Worm (Caenorhabditis elegans) whole organism, early embryonic: ENCODE measurements around the gene C01F6.14.

ENCODE experiments used
- B0310.2 ChIP-seq: sonication (generic microtip); optimal IDR thresholded peaks from 2 replicates; lab custom pipeline; 2016; ENCODE audit warnings: mild to moderate bottlenecking, missing genetic modification characterization, missing compliant biosample characterization
- aly-1 ChIP-seq: sonication (generic microtip); optimal IDR thresholded peaks from 2 replicates; lab custom pipeline; 2016; ENCODE audit warnings: missing genetic modification characterization, missing compliant biosample characterization
- ama-1 ChIP-seq: fragments of 150-350 bp; optimal IDR thresholded peaks from 2 replicates; lab custom pipeline; 2014
- ceh-13 ChIP-seq: fragments of 200-800 bp; sonication (Bioruptor generic); optimal IDR thresholded peaks from 2 replicates; lab custom pipeline; 2018; ENCODE audit warnings: mild to moderate bottlenecking, missing genetic modification characterization, missing compliant biosample characterization
- ceh-36 ChIP-seq: sonication (generic microtip); optimal IDR thresholded peaks from 2 replicates; lab custom pipeline; 2016; ENCODE audit warnings: missing genetic modification characterization, inconsistent platforms, missing compliant biosample characterization
- flt-1 ChIP-seq: fragments of 200-800 bp; sonication (Bioruptor generic); IDR thresholded peaks from 2 replicates; pipeline ENCODE4 v1.3.6; 2022; ENCODE audit warnings: missing genetic modification characterization, missing compliant biosample characterization
- hmg-4 ChIP-seq: fragments of 200-800 bp; sonication (Bioruptor generic); optimal IDR thresholded peaks from 2 replicates; lab custom pipeline; 2018; ENCODE audit warnings: mild to moderate bottlenecking, missing genetic modification characterization, missing compliant biosample characterization
- hnd-1 ChIP-seq: sonication (generic microtip); optimal IDR thresholded peaks from 2 replicates; lab custom pipeline; 2016; ENCODE audit warnings: missing genetic modification characterization, missing compliant biosample characterization
- pes-1 ChIP-seq: fragments of 200-800 bp; sonication (Bioruptor generic); IDR thresholded peaks from 2 replicates; pipeline ENCODE4 v1.3.6; 2022; ENCODE audit warnings: missing genetic modification reagents, missing genetic modification characterization, missing compliant biosample characterization
- scrt-1 ChIP-seq: fragments of 200-800 bp; sonication (Bioruptor generic); IDR thresholded peaks from 2 replicates; pipeline ENCODE4 v1.3.6; 2022; ENCODE audit warnings: missing genetic modification characterization, missing compliant biosample characterization
- sea-1 ChIP-seq: fragments of 200-800 bp; sonication (Bioruptor generic); conservative IDR thresholded peaks from 2 replicates; pipeline ENCODE4 v1.3.6; 2022; ENCODE audit warnings: missing genetic modification characterization, missing compliant biosample characterization
- tbx-11 ChIP-seq: fragments of 200-800 bp; sonication (Bioruptor generic); IDR thresholded peaks from 2 replicates; pipeline ENCODE4 v1.3.6; 2022; ENCODE audit warnings: missing genetic modification characterization, missing compliant biosample characterization
- tbx-37 ChIP-seq: fragments of 200-800 bp; sonication (Bioruptor generic); conservative IDR thresholded peaks from 2 replicates; pipeline ENCODE4 v1.3.6; 2022; ENCODE audit warnings: missing genetic modification reagents, missing genetic modification characterization, missing compliant biosample characterization
- tra-4 ChIP-seq: sonication (generic microtip); optimal IDR thresholded peaks from 2 replicates; lab custom pipeline; 2017; ENCODE audit warnings: missing genetic modification characterization, missing compliant biosample characterization

DNA sequence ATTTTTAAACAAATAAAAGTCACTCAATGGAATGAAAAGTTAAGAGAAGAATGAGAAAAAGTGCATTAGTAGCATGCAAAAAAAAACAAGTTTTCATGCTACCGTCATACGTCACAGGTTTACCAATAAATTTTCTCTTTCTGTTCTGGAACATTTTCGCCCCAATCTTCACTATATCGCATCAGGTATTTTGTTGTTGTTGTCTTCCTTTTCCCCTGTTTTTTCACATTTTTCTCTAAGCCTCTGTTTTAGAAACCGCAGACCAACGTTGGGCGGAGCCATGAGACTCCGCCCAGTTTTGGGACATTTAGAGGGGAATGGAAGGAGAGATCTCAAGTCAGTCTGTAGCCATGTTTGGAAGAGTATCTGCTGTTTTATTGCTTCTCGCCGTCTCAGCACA, 15.6 kb downstream of the C01F6.14 start, which contains the start of gene msa-1:
- TF ChIP-seq hmg-4 (GFP tag; lab: Kevin White, UChicago) = no peak
- no peak for TF ChIP-seq flt-1 (GFP tag; lab: Robert Waterston, UW)
- no peak for TF ChIP-seq ama-1 (lab: Kevin White, UChicago)
- no peak for TF ChIP-seq tra-4 (tag; lab: Kevin White, UChicago)
- no peak for TF ChIP-seq ceh-36 (tag; lab: Kevin White, UChicago)
- TF ChIP-seq tbx-11 (GFP tag; lab: Robert Waterston, UW) = no peak
- TF ChIP-seq pes-1 = no peak
- no peak for TF ChIP-seq sea-1 (GFP tag; lab: Robert Waterston, UW)
- no peak for TF ChIP-seq aly-1
- no peak for TF ChIP-seq hnd-1 (tag; lab: Kevin White, UChicago)
- TF ChIP-seq ceh-13 (GFP tag; lab: Kevin White, UChicago) = no peak
- no peak for TF ChIP-seq B0310.2 (tag; lab: Kevin White, UChicago)
- no peak for TF ChIP-seq tbx-37 (GFP tag; lab: Robert Waterston, UW)
- no peak for TF ChIP-seq scrt-1 (GFP tag; lab: Robert Waterston, UW)
